Fruit fly (Drosophila melanogaster): ENCODE data around the gene pkm.

Gene pkm

DNA sequence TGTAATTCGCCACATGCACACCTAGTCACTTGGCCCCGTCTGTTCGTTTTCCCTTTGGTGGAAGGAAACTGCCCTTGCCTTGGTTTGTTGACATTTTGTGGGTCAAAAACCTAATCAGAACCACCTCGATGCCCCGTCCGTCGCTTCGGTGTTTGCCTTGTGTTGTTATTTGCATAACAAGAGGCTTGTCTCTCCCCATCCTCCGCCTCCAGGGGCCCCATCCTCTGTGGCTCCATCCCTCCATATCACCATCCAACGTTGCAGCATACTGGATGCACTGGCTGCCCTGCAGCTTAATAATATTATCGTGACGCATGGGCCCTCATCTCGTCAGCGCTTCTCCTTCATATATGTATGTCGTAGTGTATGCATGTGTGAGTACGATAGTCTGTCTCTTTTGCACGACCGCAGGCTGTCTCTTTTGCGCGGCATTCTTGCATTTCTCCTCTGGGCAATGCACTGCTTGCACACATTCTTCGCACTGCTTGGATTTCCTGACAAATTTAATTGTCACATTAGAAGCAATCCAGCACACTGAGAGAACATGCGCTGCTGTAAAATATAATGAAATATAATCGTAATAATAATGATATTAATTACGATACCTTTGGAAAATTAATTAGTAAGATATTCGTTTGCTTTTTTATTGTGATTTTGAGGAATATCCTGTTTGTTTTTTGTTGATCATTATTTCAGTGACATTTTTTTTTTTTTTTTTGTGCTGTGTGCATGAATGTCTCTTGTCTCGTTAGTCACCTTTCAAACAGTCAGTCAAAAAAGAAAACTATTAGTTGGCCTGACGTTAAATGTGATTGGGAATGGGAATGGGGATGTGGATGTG is 39.6 kb downstream of the pkm start:
- TF ChIP-seq Ets98B (GFP tag; IDR thresholded peaks at IDR 0.05) = no peak; the same call in 1 of the 2 replicates
- TF ChIP-seq CG14655 (GFP tag; optimal IDR thresholded peaks at IDR 0.05) = peak; percentile 79
- TF ChIP-seq fd96Ca (GFP tag; IDR thresholded peaks at IDR 0.05) = 0 out of 3 replicates have a peak, but pooled peaks have one; percentile 51
- no peak for TF ChIP-seq CG15710 (tag; optimal IDR thresholded peaks at IDR 0.05)
- TF ChIP-seq CG34367 (tag; optimal IDR thresholded peaks at IDR 0.05) = no peak
- TF ChIP-seq gl (tag; optimal IDR thresholded peaks at IDR 0.05) = no peak
- no peak for TF ChIP-seq CG12605 (GFP tag; IDR thresholded peaks at IDR 0.05)
- peak; percentile 7 for TF ChIP-seq CG8159 (tag; optimal IDR thresholded peaks at IDR 0.05)
- peak; percentile 47 for TF ChIP-seq CG9948 (tag; optimal IDR thresholded peaks at IDR 0.05)
- peak; percentile 68 for TF ChIP-seq CG8301 (tag; optimal IDR thresholded peaks at IDR 0.05)
- TF ChIP-seq CG17806 (tag; optimal IDR thresholded peaks at IDR 0.05) = peak; percentile 33
- no peak for TF ChIP-seq rn (GFP tag; IDR thresholded peaks at IDR 0.05)
- no peak for TF ChIP-seq CG32121 (GFP tag; IDR thresholded peaks at IDR 0.05)
- TF ChIP-seq CG13204 (GFP tag; optimal IDR thresholded peaks at IDR 0.05) = no peak
- no peak for TF ChIP-seq CG10348 (GFP tag; IDR thresholded peaks at IDR 0.05)
- peak; percentile 97 for TF ChIP-seq EcR (GFP tag; optimal IDR thresholded peaks at IDR 0.05)
- TF ChIP-seq D1 (tag; optimal IDR thresholded peaks at IDR 0.05) = peak; percentile 38
- TF ChIP-seq Pif1A (GFP tag; optimal IDR thresholded peaks at IDR 0.05) = no peak
- no peak for TF ChIP-seq CG4496 (GFP tag; IDR thresholded peaks at IDR 0.05)
- TF ChIP-seq Pif1B (GFP tag; optimal IDR thresholded peaks at IDR 0.05) = no peak
- TF ChIP-seq Snoo (tag; optimal IDR thresholded peaks at IDR 0.05) = no peak

DNA sequence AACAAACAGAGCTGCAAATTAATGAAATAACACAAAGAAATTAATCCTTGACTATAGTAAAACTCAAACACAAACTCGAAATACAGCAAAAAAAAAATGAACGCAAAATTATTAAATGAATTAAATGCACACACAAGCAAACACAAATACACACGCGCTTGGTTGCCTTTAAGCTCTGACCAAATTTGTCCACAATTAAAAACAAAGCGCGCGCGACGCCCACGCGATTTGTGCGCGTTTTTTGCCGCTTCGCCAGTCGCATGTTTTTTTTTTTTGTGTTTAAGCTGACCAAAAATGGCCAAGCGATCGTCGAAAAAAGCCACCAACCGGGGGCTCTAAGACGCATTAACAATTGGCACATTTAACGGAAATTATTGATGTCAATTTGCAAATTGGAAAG is 40.7 kb downstream of the pkm start:
- no peak for TF ChIP-seq CG8301 (tag; optimal IDR thresholded peaks at IDR 0.05)
- TF ChIP-seq Pif1B (GFP tag; optimal IDR thresholded peaks at IDR 0.05) = no peak
- TF ChIP-seq rn (GFP tag; IDR thresholded peaks at IDR 0.05) = no peak
- no peak for TF ChIP-seq Snoo (tag; optimal IDR thresholded peaks at IDR 0.05)
- TF ChIP-seq CG13204 (GFP tag; optimal IDR thresholded peaks at IDR 0.05) = no peak
- TF ChIP-seq Pif1A (GFP tag; optimal IDR thresholded peaks at IDR 0.05) = no peak
- no peak for TF ChIP-seq fd96Ca (GFP tag; IDR thresholded peaks at IDR 0.05)

- TF ChIP-seq CG17806 (tag; optimal IDR thresholded peaks at IDR 0.05) = peak; percentile 28
- peak; percentile 57 for TF ChIP-seq CG15710 (tag; optimal IDR thresholded peaks at IDR 0.05)
- no peak for TF ChIP-seq Snoo (tag; optimal IDR thresholded peaks at IDR 0.05)
- TF ChIP-seq CG14655 (GFP tag; optimal IDR thresholded peaks at IDR 0.05) = peak; percentile 59
- TF ChIP-seq gl (tag; optimal IDR thresholded peaks at IDR 0.05) = no peak
- peak; percentile 63 for TF ChIP-seq CG8159 (tag; optimal IDR thresholded peaks at IDR 0.05)
- peak; percentile 28 for TF ChIP-seq CG34367 (tag; optimal IDR thresholded peaks at IDR 0.05)
- TF ChIP-seq CG8301 (tag; optimal IDR thresholded peaks at IDR 0.05) = peak; percentile 6
- peak; percentile 38 for TF ChIP-seq CG9948 (tag; optimal IDR thresholded peaks at IDR 0.05)
Observed at dm6 chrX:11542502-11542901, 41.5 kb downstream of the pkm start.

Data from whole organism, pupa.